Worm (Caenorhabditis elegans) whole organism, midembryonic: Measurements from ENCODE around the gene fbxc-17.
"Not testable (repeated sequence)": the region's sequence is repeated elsewhere in the genome, so short reads cannot be mapped to it uniquely, and the experiment has no call there.

Source experiments
- T22C8.4 ChIP-seq: fragments of 200-800 bp; sonication (Bioruptor generic); IDR thresholded peaks from 2 replicates; pipeline ENCODE4 v1.3.6; 2022; ENCODE audit warnings: missing genetic modification characterization, missing compliant biosample characterization
- cog-1 ChIP-seq: sonication (generic microtip); optimal IDR thresholded peaks from 2 replicates; lab custom pipeline; 2016; ENCODE audit warnings: missing genetic modification characterization, missing compliant biosample characterization
- flt-1 ChIP-seq: fragments of 200-800 bp; sonication (Bioruptor generic); IDR thresholded peaks from 2 replicates; pipeline ENCODE4 v1.3.6; 2022; ENCODE audit warnings: missing genetic modification characterization, missing compliant biosample characterization
- klf-2 ChIP-seq: fragments of 200-800 bp; sonication (Bioruptor generic); conservative IDR thresholded peaks from 2 replicates; pipeline ENCODE4 v1.3.6; 2022; ENCODE audit warnings: missing genetic modification reagents, missing genetic modification characterization, missing compliant biosample characterization
- med-1 ChIP-seq: sonication (generic microtip); optimal IDR thresholded peaks from 2 replicates; lab custom pipeline; 2017; ENCODE audit warnings: missing genetic modification characterization, mild to moderate bottlenecking, missing compliant biosample characterization, antibody characterized with exemption, missing genetic modification reagents; ENCODE audit not compliant: insufficient read depth
- ref-1 ChIP-seq: fragments of 200-800 bp; sonication (Bioruptor generic); conservative IDR thresholded peaks from 2 replicates; pipeline ENCODE4 v1.3.6; 2022; ENCODE audit warnings: missing genetic modification reagents, missing genetic modification characterization, missing compliant biosample characterization
- tab-1 ChIP-seq: fragments of 200-800 bp; sonication (Bioruptor generic); IDR thresholded peaks from 2 replicates; pipeline ENCODE4 v1.3.6; 2022; ENCODE audit warnings: missing genetic modification characterization, missing compliant biosample characterization
- ztf-23 ChIP-seq: fragments of 200-800 bp; sonication (Bioruptor generic); IDR thresholded peaks from 2 replicates; pipeline ENCODE4 v1.3.6; 2022; ENCODE audit warnings: missing genetic modification reagents, missing genetic modification characterization, missing compliant biosample characterization
- ztf-29 ChIP-seq: fragments of 200-800 bp; sonication (Bioruptor generic); IDR thresholded peaks from 2 replicates; pipeline ENCODE4 v1.3.6; 2022; ENCODE audit warnings: missing genetic modification reagents, missing genetic modification characterization, missing compliant biosample characterization

fbxc-17 gene

ce11 chrII:953052-953451 is 26.0 kb downstream of the fbxc-17 start:
- no peak for TF ChIP-seq klf-2 (GFP tag; lab: Robert Waterston, UW)
- TF ChIP-seq ztf-29 (GFP tag; lab: Robert Waterston, UW), result 0 out of 2 replicates have a peak, but pooled peaks have one; percentile 18
- TF ChIP-seq ref-1, result no peak
- no peak for TF ChIP-seq cog-1 (tag; lab: Kevin White, UChicago)
- TF ChIP-seq flt-1 (GFP tag; lab: Robert Waterston, UW), result peak; percentile 61; the same call in 1 of the 2 replicates

DNA sequence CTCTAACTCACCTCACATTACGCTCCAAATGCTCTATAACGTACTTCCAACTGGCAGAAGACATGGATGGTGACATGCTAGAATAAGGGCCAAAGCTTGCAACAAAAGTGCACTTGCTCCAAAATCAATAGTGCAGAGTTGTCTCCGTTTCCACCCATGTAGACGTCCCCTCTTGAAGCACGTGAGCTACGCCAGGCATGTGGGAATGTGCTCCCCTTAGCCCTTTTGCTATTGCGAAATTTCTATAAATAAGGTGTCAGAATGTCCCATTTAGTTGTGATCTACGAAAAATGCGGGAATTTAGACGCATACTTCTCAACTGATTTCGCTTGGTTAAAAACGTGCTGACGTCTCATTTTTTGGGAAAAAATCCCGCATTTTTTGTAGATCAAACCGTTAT is 28.7 kb downstream of the fbxc-17 start:
- TF ChIP-seq ztf-29 (GFP tag; lab: Robert Waterston, UW) (no peak), med-1 (no peak), ref-1 (no peak), ztf-23 (GFP tag; lab: Robert Waterston, UW) (no peak), tab-1 (GFP tag; lab: Robert Waterston, UW) (no peak), klf-2 (GFP tag; lab: Robert Waterston, UW) (no peak), flt-1 (GFP tag; lab: Robert Waterston, UW) (no peak), cog-1 (tag; lab: Kevin White, UChicago) (no peak), T22C8.4 (GFP tag; lab: Robert Waterston, UW) (no peak)

ce11 chrII:948091-948490 is 30.9 kb downstream of the fbxc-17 start, which contains the start of gene fbxc-32:
Gene fbxc-32 (minus strand): TSS chrII:948191.
- TF ChIP-seq ref-1 (no peak), tab-1 (GFP tag; lab: Robert Waterston, UW) (no peak), med-1 (no peak), T22C8.4 (GFP tag; lab: Robert Waterston, UW) (no peak), ztf-23 (GFP tag; lab: Robert Waterston, UW) (no peak), ztf-29 (GFP tag; lab: Robert Waterston, UW) (no peak), klf-2 (GFP tag; lab: Robert Waterston, UW) (no peak), flt-1 (GFP tag; lab: Robert Waterston, UW) (no peak)

DNA sequence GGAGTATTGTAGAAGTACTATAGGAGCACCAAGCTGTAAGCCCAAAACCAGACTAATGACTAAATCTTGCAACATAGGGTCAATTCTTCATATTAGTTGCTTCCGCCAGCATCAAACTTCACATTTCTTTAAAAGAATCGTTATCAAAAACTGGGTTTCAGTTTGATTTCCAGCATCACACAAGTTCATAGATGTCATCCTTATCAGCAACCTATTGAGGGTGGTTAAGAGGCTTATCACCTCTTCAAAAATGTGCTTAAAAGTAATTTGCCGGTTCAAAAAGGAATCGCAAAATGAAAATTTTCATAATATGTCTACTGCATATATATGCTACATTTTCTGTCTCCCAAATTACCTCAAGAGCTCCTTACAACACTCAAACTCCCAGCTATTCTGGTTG is 35.3 kb downstream of the fbxc-17 start, which contains the start of gene clec-43:
clec-43 (plus strand) TSS at position 294 of the 400 bp plus-strand sequence.
- TF ChIP-seq ztf-29 (GFP tag; lab: Robert Waterston, UW) (no peak), flt-1 (GFP tag; lab: Robert Waterston, UW) (no peak), klf-2 (GFP tag; lab: Robert Waterston, UW) (no peak), med-1 (no peak), T22C8.4 (GFP tag; lab: Robert Waterston, UW) (no peak), ztf-23 (GFP tag; lab: Robert Waterston, UW) (no peak), cog-1 (tag; lab: Kevin White, UChicago) (no peak), tab-1 (GFP tag; lab: Robert Waterston, UW) (no peak)

DNA sequence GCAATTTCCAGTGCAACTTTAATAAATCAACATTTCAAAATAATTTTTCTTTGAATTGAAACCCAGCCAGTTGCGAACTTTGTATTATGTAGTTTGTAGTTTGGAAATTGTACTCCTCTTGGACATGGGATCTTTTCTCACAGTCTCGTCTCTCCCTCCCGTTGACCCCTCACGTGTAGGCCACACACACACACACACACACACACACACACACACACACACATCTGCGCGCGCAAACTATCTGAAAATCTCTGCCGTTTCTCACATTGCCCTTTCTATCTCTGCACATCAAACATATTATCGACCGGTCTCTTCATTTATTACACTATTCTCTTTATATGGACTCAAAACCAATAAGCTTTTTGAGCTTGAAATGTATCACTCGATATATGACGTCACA is 38.3 kb downstream of the fbxc-17 start, which contains the start of gene fbxc-36:
fbxc-36 (plus strand) TSS at position 205 of the 400 bp plus-strand sequence.
- TF ChIP-seq T22C8.4 (GFP tag; lab: Robert Waterston, UW), result no peak
- no peak for TF ChIP-seq flt-1 (GFP tag; lab: Robert Waterston, UW)

DNA sequence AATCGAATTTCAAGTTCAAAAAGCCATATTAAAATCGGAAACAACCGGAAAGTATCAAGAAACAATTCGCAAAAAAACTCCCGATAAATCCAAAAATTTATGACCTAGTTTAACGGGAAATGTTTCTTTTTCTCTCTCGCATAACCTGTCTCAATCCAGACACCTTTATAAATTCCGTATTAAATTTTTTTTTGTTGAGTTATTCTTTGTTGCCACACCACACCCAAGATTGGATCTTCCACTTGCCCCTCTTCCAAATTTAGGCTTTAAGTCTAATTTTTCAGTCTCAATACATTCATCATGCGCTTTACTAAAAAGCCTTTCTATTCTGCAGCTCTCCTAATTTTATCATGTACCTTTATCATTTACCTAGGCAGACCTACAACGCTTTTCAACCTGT is 40.5 kb downstream of the fbxc-17 start, which contains the start of gene R07C3.3:
R07C3.3 (plus strand) TSS at position 301 of the 400 bp plus-strand sequence.
- TF ChIP-seq flt-1 (GFP tag; lab: Robert Waterston, UW), result no peak
- TF ChIP-seq tab-1 (GFP tag; lab: Robert Waterston, UW), result no peak
- no peak for TF ChIP-seq med-1
- TF ChIP-seq ztf-29 (GFP tag; lab: Robert Waterston, UW), result no peak
- TF ChIP-seq klf-2 (GFP tag; lab: Robert Waterston, UW), result no peak
- TF ChIP-seq ztf-23 (GFP tag; lab: Robert Waterston, UW), result no peak
- no peak for TF ChIP-seq cog-1 (tag; lab: Kevin White, UChicago)
- TF ChIP-seq ref-1, result no peak
- TF ChIP-seq T22C8.4 (GFP tag; lab: Robert Waterston, UW), result no peak

DNA sequence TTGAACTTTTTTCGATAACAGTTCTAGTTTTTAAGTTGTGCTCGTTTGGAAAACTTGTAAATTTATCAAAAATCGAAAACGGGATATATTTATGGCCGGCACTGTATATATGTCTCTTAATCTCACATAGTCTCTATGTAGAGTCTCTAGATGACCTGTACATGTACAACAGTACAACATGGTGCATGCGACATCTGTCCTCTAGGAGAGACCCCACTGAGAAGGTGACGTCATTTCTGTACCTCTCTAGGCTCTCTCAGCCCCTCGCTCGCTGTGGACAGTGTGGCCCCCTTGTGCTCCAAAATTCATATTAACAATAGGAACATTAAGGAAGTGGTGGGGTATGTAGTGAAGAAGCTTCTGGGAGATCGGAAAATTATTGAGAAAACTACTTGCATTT is 41.8 kb downstream of the fbxc-17 start:
- no peak for TF ChIP-seq ztf-29 (GFP tag; lab: Robert Waterston, UW)
- no peak for TF ChIP-seq ztf-23 (GFP tag; lab: Robert Waterston, UW)
- TF ChIP-seq ref-1, result no peak
- no peak for TF ChIP-seq klf-2 (GFP tag; lab: Robert Waterston, UW)
- no peak for TF ChIP-seq T22C8.4 (GFP tag; lab: Robert Waterston, UW)
- TF ChIP-seq med-1, result no peak
- peak; percentile 54; the same call in 1 of the 2 replicates for TF ChIP-seq flt-1 (GFP tag; lab: Robert Waterston, UW)
- no peak for TF ChIP-seq cog-1 (tag; lab: Kevin White, UChicago)

ce11 chrII:932718-933117 is 46.3 kb downstream of the fbxc-17 start, which contains the start of gene acs-15:
Gene acs-15 (plus strand): TSS chrII:933018.
- TF ChIP-seq med-1 (no peak), ztf-23 (GFP tag; lab: Robert Waterston, UW) (no peak), ref-1 (no peak), flt-1 (GFP tag; lab: Robert Waterston, UW) (no peak), tab-1 (GFP tag; lab: Robert Waterston, UW) (no peak), cog-1 (tag; lab: Kevin White, UChicago) (no peak), ztf-29 (GFP tag; lab: Robert Waterston, UW) (no peak)

DNA sequence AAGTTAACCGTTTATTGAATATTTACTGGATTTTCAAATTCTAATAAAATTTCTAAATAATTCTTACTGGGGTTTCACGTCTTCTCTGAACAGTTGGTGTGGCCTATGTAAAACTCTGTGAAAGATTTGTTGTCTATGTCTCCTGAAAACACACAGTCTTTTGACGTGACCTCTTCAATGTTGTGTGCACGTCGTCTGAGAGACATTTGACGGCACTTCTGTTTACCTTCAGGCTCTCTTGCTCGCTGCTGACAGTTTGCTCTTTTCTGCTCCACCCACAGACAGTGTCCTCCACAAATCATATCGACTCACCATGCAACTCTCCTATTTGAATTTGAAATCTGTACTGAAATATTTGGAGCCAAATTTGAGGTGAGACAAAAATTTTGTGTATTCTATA is 48.2 kb downstream of the fbxc-17 start, which contains the start of gene fbxc-34:
fbxc-34 (plus strand) TSS at position 301 of the 400 bp plus-strand sequence.
- not testable (repeated sequence) for TF ChIP-seq tab-1 (GFP tag; lab: Robert Waterston, UW); ref-1; ztf-23 (GFP tag; lab: Robert Waterston, UW)

- TF ChIP-seq cog-1 (tag; lab: Kevin White, UChicago), result no peak
- TF ChIP-seq T22C8.4 (GFP tag; lab: Robert Waterston, UW), result no peak
- no peak for TF ChIP-seq ref-1
- no peak for TF ChIP-seq med-1
- no peak for TF ChIP-seq ztf-29 (GFP tag; lab: Robert Waterston, UW)
- no peak for TF ChIP-seq ztf-23 (GFP tag; lab: Robert Waterston, UW)
- no peak for TF ChIP-seq klf-2 (GFP tag; lab: Robert Waterston, UW)
- TF ChIP-seq flt-1 (GFP tag; lab: Robert Waterston, UW), result no peak
- no peak for TF ChIP-seq tab-1 (GFP tag; lab: Robert Waterston, UW)
Measured at ce11 chrII:927331-927730, 51.7 kb downstream of the fbxc-17 start, which contains the start of gene R07C3.13. Gene R07C3.13 (minus strand): TSS chrII:927431.
